Worm (Caenorhabditis elegans): ENCODE data around the gene noca-2.

- TF ChIP-seq ama-1 (optimal IDR thresholded peaks at IDR 0.05) (no peak), zag-1 (tag; optimal IDR thresholded peaks at IDR 0.05) (no peak), dmd-6 (GFP tag; IDR thresholded peaks at IDR 0.05) (no peak), nhr-48 (tag; optimal IDR thresholded peaks at IDR 0.05) (no peak), mep-1 (tag; optimal IDR thresholded peaks at IDR 0.05) (no peak), pqm-1 (tag; optimal IDR thresholded peaks at IDR 0.05) (no peak), unc-62 (GFP tag; optimal IDR thresholded peaks at IDR 0.05 in 1 of 2) (peak in 1 of 2 experiments; percentile 97), unc-62 (tag; optimal IDR thresholded peaks at IDR 0.05) (no peak), ceh-82 (tag; optimal IDR thresholded peaks at IDR 0.05) (no peak), nhr-111 (GFP tag; optimal IDR thresholded peaks at IDR 0.05) (no peak)
Observed at ce11 chrX:11687836-11688319, 21.0 kb downstream of the noca-2 start, which contains the start of gene C44C10.7.

All from whole organism, L4 larva.